Fruit fly (Drosophila melanogaster) whole organism: ENCODE data around the gene CG4404.

Source experiments
- CG8478 ChIP-seq: fragments of >200 bp; optimal IDR thresholded peaks from 2 replicates; lab custom pipeline; 2018; ENCODE audit warnings: inconsistent platforms
- Dll ChIP-seq: fragments of >200 bp; optimal IDR thresholded peaks from 2 replicates; lab custom pipeline; 2017
- EcR ChIP-seq, 2 experiments: fragments of >200 bp; optimal IDR thresholded peaks; 2 replicates each; lab custom pipeline; 2017; ENCODE audit warnings: missing biosample characterization in 2 of 2, missing genetic modification characterization in 2 of 2, missing genetic modification reagents in 2 of 2
- psq ChIP-seq: fragments of >200 bp; optimal IDR thresholded peaks from 2 replicates; lab custom pipeline; 2017

dm6 chrX:12857622-12858021 is 48.2 kb downstream of the CG4404 start, which contains the start of gene CG4661:
- TF ChIP-seq CG8478 (lab: Kevin White, UChicago): no peak
- TF ChIP-seq psq (lab: Kevin White, UChicago): no peak
- no peak for TF ChIP-seq EcR (GFP tag; optimal IDR thresholded peaks at IDR 0.05; lab: Kevin White, UChicago)
- TF ChIP-seq Dll (lab: Kevin White, UChicago): no peak
